Worm (Caenorhabditis elegans): Measurements from ENCODE around the gene hlh-15.

Gene hlh-15

DNA sequence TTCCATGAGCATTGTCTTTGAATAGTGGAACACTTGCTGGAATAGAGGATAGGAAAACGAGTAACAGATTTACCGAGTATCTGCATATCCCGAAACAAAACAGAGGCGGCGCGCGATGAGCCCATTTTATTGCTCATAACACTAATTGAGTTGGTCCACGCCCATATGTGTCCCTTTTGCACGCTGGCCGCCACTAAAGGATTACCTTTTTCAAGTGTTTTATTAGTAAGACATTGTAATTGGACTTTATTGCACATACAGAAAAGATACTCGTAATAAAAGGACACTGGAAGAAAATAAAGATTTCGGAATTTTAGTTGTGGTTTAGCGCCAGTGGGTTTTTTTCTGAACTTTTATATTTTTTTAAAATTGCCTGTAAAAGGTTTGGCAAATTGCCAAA lies at the start of gene hlh-15:
Gene hlh-15 (minus strand): TSS at position 101 of the 400 bp plus-strand sequence.
- TF ChIP-seq alr-1 (tag; optimal IDR thresholded peaks at IDR 0.05) (no peak), aly-2 (tag; optimal IDR thresholded peaks at IDR 0.05) (no peak), nhr-25 (tag; optimal IDR thresholded peaks at IDR 0.05) (no peak), zag-1 (tag; optimal IDR thresholded peaks at IDR 0.05) (no peak), ztf-4 (tag; optimal IDR thresholded peaks at IDR 0.05) (no peak), nhr-23 (tag; optimal IDR thresholded peaks at IDR 0.05) (no peak), ZK546.5 (tag; optimal IDR thresholded peaks at IDR 0.05) (no peak), snpc-4 (tag; optimal IDR thresholded peaks at IDR 0.05) (no peak), mbf-1 (tag; optimal IDR thresholded peaks at IDR 0.05) (no peak)

DNA sequence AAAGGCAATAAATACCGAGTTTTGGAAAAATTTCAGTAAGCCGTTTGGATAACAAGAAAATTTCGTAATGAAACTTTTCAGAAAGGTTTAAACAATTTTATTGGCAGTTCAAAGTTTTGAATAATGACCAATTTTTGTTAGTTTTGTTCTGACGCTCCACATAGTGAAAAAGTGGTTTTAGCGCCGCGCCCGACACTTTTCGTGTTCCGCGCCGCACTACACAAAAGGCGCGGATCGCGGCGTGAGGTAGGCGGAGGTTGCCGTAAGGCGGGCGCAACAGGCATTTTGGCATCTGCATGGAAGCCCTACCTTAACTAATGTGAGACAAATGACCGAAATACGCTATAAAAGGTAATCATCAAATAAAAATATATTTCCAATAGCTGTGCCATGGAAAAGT lies 48.6 kb upstream of the hlh-15 start:
- TF ChIP-seq nhr-12 (tag; optimal IDR thresholded peaks at IDR 0.05), result no peak
- TF ChIP-seq unc-39 (tag; optimal IDR thresholded peaks at IDR 0.05), result no peak
- TF ChIP-seq nhr-10 (tag; optimal IDR thresholded peaks at IDR 0.05), result no peak
- TF ChIP-seq aly-2 (tag; optimal IDR thresholded peaks at IDR 0.05), result no peak
- no peak for TF ChIP-seq fos-1 (tag; optimal IDR thresholded peaks at IDR 0.05)
- no peak for TF ChIP-seq elt-3 (tag; optimal IDR thresholded peaks at IDR 0.05)

DNA sequence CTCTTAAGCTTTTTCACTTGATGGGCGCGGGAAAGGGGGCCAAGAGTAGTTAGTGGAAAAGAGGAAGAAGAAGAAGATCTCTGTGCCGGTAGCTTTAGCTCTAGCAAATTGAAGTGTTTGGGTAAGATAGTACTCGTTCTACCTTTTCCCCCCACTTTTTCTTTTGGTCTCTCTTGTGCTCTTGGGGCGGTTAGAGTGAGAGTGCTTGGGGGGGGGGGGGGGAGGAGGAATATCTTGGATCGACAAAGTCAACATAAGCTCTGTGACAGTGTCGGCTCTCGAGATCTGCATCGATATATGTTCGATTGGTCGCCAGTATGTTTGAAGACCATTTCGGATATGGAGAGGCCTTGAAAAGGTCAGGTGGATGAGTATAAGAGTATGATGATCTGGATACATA lies 46.6 kb upstream of the hlh-15 start, which contains the start of gene fox-1:
Gene fox-1 (minus strand): TSS at position 101 of the 400 bp plus-strand sequence.
- no peak for TF ChIP-seq nhr-6 (tag; optimal IDR thresholded peaks at IDR 0.05)
- no peak for TF ChIP-seq unc-55 (GFP tag; optimal IDR thresholded peaks at IDR 0.05)
- no peak for TF ChIP-seq ceh-82 (tag; optimal IDR thresholded peaks at IDR 0.05)
- TF ChIP-seq nhr-77 (tag; optimal IDR thresholded peaks at IDR 0.05), result no peak
- no peak for TF ChIP-seq lin-11 (tag; optimal IDR thresholded peaks at IDR 0.05)
- no peak for TF ChIP-seq blmp-1 (tag; optimal IDR thresholded peaks at IDR 0.05; ENCODE audit: insufficient read depth)
- TF ChIP-seq sma-3 (GFP tag; optimal IDR thresholded peaks at IDR 0.05), result no peak
- TF ChIP-seq peb-1 (tag; optimal IDR thresholded peaks at IDR 0.05), result no peak
- TF ChIP-seq fos-1 (tag; optimal IDR thresholded peaks at IDR 0.05), result no peak
- no peak for TF ChIP-seq unc-39 (tag; optimal IDR thresholded peaks at IDR 0.05)
- TF ChIP-seq elt-1 (tag; optimal IDR thresholded peaks at IDR 0.05), result no peak
- no peak for TF ChIP-seq skn-1 (tag; optimal IDR thresholded peaks at IDR 0.05)
- no peak for TF ChIP-seq mdl-1 (tag; optimal IDR thresholded peaks at IDR 0.05)
- no peak for TF ChIP-seq crh-2 (tag; optimal IDR thresholded peaks at IDR 0.05)
- no peak for TF ChIP-seq ZK546.5 (tag; optimal IDR thresholded peaks at IDR 0.05)
- no peak for TF ChIP-seq ztf-11 (tag; optimal IDR thresholded peaks at IDR 0.05)
- no peak for TF ChIP-seq zag-1 (tag; optimal IDR thresholded peaks at IDR 0.05)
- TF ChIP-seq sem-4 (tag; optimal IDR thresholded peaks at IDR 0.05), result no peak
- TF ChIP-seq ztf-4 (tag; optimal IDR thresholded peaks at IDR 0.05), result no peak
- no peak for TF ChIP-seq gmeb-1 (tag; optimal IDR thresholded peaks at IDR 0.05)

DNA sequence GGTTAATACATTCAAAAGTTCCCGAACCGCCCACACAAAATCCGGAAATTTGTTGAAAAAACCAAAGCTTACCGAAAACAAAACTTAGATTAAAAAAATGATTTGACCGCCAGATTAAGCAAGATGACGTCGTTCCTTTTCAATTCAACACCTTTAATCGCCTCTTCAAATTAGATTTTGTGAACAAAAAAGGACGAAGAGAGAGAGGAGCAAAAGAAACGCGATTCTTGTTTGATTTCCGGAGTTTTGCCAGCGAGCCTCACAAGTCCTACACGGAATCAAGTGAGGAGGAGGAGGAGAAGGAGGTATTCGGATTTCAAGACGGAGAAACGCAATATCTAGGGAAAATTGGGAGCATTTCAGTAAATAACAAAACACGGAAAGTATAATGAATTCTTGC lies 44.3 kb upstream of the hlh-15 start:
- TF ChIP-seq ama-1 (optimal IDR thresholded peaks at IDR 0.05) (no peak), nhr-129 (tag; optimal IDR thresholded peaks at IDR 0.05) (no peak), dmd-4 (tag; optimal IDR thresholded peaks at IDR 0.05) (no peak), lsy-2 (tag; optimal IDR thresholded peaks at IDR 0.05) (no peak), lin-39 (tag; optimal IDR thresholded peaks at IDR 0.05) (no peak), F13H6.1 (tag; optimal IDR thresholded peaks at IDR 0.05) (no peak), blmp-1 (tag; optimal IDR thresholded peaks at IDR 0.05; ENCODE audit: insufficient read depth) (no peak), gmeb-1 (tag; optimal IDR thresholded peaks at IDR 0.05) (no peak), nhr-77 (tag; optimal IDR thresholded peaks at IDR 0.05) (no peak), ztf-1 (GFP tag; conservative IDR thresholded peaks at IDR 0.05) (no peak), nhr-23 (tag; optimal IDR thresholded peaks at IDR 0.05) (no peak), skn-1 (tag; optimal IDR thresholded peaks at IDR 0.05) (no peak), nhr-6 (tag; optimal IDR thresholded peaks at IDR 0.05) (no peak), aly-2 (tag; optimal IDR thresholded peaks at IDR 0.05) (no peak), elt-1 (tag; optimal IDR thresholded peaks at IDR 0.05) (no peak), Y55F3AM.14 (GFP tag; optimal IDR thresholded peaks at IDR 0.05) (no peak)

DNA sequence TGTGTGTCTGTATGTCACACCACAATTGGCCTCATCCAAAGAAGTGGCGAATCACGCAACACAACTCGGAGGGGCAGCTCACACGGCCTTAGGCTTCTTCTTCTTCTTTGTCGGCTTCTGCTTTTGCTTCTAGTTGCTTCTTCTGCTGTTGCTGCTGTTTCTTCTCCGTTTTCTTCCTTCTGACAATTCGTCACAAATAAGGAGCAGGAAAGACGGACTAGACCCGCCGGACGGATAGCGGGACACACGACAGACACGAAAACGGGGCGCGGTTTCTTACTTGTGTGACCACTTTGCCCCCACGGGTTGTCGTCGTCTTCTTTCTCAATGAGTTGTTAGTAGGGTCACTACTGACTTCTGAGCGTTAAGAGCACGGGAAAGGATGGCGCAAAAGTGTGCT lies 43.0 kb upstream of the hlh-15 start:
- TF ChIP-seq sma-9 (GFP tag; optimal IDR thresholded peaks at IDR 0.05) (no peak), sma-9 (tag; optimal IDR thresholded peaks at IDR 0.05) (no peak), crh-2 (tag; optimal IDR thresholded peaks at IDR 0.05) (no peak), ztf-4 (tag; optimal IDR thresholded peaks at IDR 0.05) (no peak), ztf-11 (tag; optimal IDR thresholded peaks at IDR 0.05) (no peak), nhr-12 (tag; optimal IDR thresholded peaks at IDR 0.05) (no peak), mdl-1 (tag; optimal IDR thresholded peaks at IDR 0.05) (no peak)

Measured in whole organism, L2 larva.